Worm (Caenorhabditis elegans) whole organism, midembryonic: Measurements from ENCODE around the gene spp-10.

Experiments
- T22C8.4 ChIP-seq: fragments of 200-800 bp; sonication (Bioruptor generic); IDR thresholded peaks from 2 replicates; pipeline ENCODE4 v1.3.6; 2022; ENCODE audit warnings: missing genetic modification characterization, missing compliant biosample characterization
- cog-1 ChIP-seq: sonication (generic microtip); optimal IDR thresholded peaks from 2 replicates; lab custom pipeline; 2016; ENCODE audit warnings: missing genetic modification characterization, missing compliant biosample characterization
- flt-1 ChIP-seq: fragments of 200-800 bp; sonication (Bioruptor generic); IDR thresholded peaks from 2 replicates; pipeline ENCODE4 v1.3.6; 2022; ENCODE audit warnings: missing genetic modification characterization, missing compliant biosample characterization
- klf-2 ChIP-seq: fragments of 200-800 bp; sonication (Bioruptor generic); conservative IDR thresholded peaks from 2 replicates; pipeline ENCODE4 v1.3.6; 2022; ENCODE audit warnings: missing genetic modification reagents, missing genetic modification characterization, missing compliant biosample characterization
- med-1 ChIP-seq: sonication (generic microtip); optimal IDR thresholded peaks from 2 replicates; lab custom pipeline; 2017; ENCODE audit warnings: missing genetic modification characterization, mild to moderate bottlenecking, missing compliant biosample characterization, antibody characterized with exemption, missing genetic modification reagents; ENCODE audit not compliant: insufficient read depth
- ref-1 ChIP-seq: fragments of 200-800 bp; sonication (Bioruptor generic); conservative IDR thresholded peaks from 2 replicates; pipeline ENCODE4 v1.3.6; 2022; ENCODE audit warnings: missing genetic modification reagents, missing genetic modification characterization, missing compliant biosample characterization
- tab-1 ChIP-seq: fragments of 200-800 bp; sonication (Bioruptor generic); IDR thresholded peaks from 2 replicates; pipeline ENCODE4 v1.3.6; 2022; ENCODE audit warnings: missing genetic modification characterization, missing compliant biosample characterization
- ztf-23 ChIP-seq: fragments of 200-800 bp; sonication (Bioruptor generic); IDR thresholded peaks from 2 replicates; pipeline ENCODE4 v1.3.6; 2022; ENCODE audit warnings: missing genetic modification reagents, missing genetic modification characterization, missing compliant biosample characterization
- ztf-29 ChIP-seq: fragments of 200-800 bp; sonication (Bioruptor generic); IDR thresholded peaks from 2 replicates; pipeline ENCODE4 v1.3.6; 2022; ENCODE audit warnings: missing genetic modification reagents, missing genetic modification characterization, missing compliant biosample characterization

Gene spp-10

ce11 chrIV:8519949-8520348, 43.0 kb downstream of the spp-10 start:
- TF ChIP-seq flt-1 (no peak), ref-1 (GFP tag; lab: Robert Waterston, UW) (no peak), cog-1 (no peak), tab-1 (GFP tag; lab: Robert Waterston, UW) (no peak), ztf-23 (GFP tag; lab: Robert Waterston, UW) (no peak)

DNA sequence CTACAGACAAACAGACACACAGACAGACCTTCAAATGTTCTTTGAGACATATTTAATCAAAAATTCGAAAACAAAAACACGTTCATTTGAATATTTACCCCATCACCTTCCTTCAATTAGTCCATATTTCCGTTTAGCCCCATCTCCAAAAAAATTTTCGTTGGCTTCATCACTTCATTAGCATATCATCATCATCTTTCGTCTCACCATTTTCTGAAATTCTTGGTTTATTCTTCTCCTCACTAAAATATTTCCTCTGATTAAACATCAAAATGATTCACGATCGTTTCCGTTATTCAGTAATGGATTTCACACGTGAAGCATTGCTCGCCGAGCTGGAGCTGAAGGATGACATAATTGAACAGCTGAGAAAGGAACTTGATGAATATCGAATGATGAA, 43.6 kb downstream of the spp-10 start, which contains the start of gene pkg-2:
TSS of gene pkg-2 (plus strand) at position 301 of the 400 bp plus-strand sequence.
- TF ChIP-seq ztf-23 (GFP tag; lab: Robert Waterston, UW) (no peak), flt-1 (no peak), med-1 (GFP tag; lab: Kevin White, UChicago) (no peak), ztf-29 (GFP tag; lab: Robert Waterston, UW) (no peak), tab-1 (GFP tag; lab: Robert Waterston, UW) (no peak), ref-1 (GFP tag; lab: Robert Waterston, UW) (no peak), klf-2 (no peak), cog-1 (no peak), T22C8.4 (no peak)

- TF ChIP-seq T22C8.4 (no peak), tab-1 (GFP tag; lab: Robert Waterston, UW) (no peak), ref-1 (GFP tag; lab: Robert Waterston, UW) (no peak), med-1 (GFP tag; lab: Kevin White, UChicago) (no peak), klf-2 (no peak), cog-1 (no peak), ztf-23 (GFP tag; lab: Robert Waterston, UW) (no peak), ztf-29 (GFP tag; lab: Robert Waterston, UW) (no peak), flt-1 (no peak)
Measured at ce11 chrIV:8523981-8524380, 47.0 kb downstream of the spp-10 start.

DNA sequence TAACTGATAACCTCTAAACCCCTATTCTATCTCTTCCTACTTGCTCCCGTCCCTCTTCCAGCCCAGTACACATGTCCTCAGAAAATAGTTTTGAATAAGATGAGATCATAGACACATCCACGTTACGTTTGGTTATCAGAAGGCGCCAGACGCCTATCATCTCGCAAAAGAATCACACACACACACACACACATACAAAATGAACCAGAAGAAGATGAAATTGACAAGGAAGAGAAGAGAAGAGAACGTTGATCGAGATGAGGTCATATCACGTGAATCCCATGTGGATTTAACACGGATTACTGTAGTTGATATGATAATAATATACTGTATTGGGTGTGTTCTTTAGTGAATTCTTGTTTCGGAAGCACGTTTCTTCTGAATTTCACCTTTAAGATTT, 49.1 kb downstream of the spp-10 start:
- TF ChIP-seq med-1 (GFP tag; lab: Kevin White, UChicago), result no peak
- no peak for TF ChIP-seq klf-2
- no peak for TF ChIP-seq cog-1
- TF ChIP-seq ref-1 (GFP tag; lab: Robert Waterston, UW), result no peak
- TF ChIP-seq flt-1, result no peak
- TF ChIP-seq tab-1 (GFP tag; lab: Robert Waterston, UW), result no peak
- TF ChIP-seq ztf-23 (GFP tag; lab: Robert Waterston, UW), result no peak
- no peak for TF ChIP-seq T22C8.4
- no peak for TF ChIP-seq ztf-29 (GFP tag; lab: Robert Waterston, UW)

DNA sequence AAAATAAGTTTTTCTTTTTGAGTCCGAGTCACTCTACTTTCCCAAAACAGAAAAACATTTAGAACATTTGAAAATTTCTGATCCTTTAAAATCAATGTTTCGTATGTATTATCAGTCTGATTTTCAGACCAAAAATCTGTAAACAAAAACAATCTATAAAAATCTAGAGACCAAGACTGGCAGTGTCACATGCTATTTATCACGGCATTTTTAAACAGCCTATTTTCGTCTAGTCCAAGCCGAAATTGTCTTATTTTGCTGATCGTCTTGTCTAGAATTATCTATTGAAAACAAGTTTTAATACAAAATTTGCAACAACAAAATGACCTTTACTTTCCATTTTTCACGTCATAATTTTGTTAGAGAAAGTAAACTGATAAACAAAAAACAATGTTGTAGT, 49.6 kb downstream of the spp-10 start:
- no peak for TF ChIP-seq flt-1
- no peak for TF ChIP-seq tab-1 (GFP tag; lab: Robert Waterston, UW)
- no peak for TF ChIP-seq ztf-23 (GFP tag; lab: Robert Waterston, UW)
- no peak for TF ChIP-seq med-1 (GFP tag; lab: Kevin White, UChicago)
- TF ChIP-seq ztf-29 (GFP tag; lab: Robert Waterston, UW), result no peak
- no peak for TF ChIP-seq klf-2
- no peak for TF ChIP-seq T22C8.4
- no peak for TF ChIP-seq cog-1
- TF ChIP-seq ref-1 (GFP tag; lab: Robert Waterston, UW), result no peak

ce11 chrIV:8527598-8528012, 50.6 kb downstream of the spp-10 start:
- TF ChIP-seq med-1 (GFP tag; lab: Kevin White, UChicago), result no peak
- TF ChIP-seq T22C8.4, result no peak
- no peak for TF ChIP-seq ztf-29 (GFP tag; lab: Robert Waterston, UW)

DNA sequence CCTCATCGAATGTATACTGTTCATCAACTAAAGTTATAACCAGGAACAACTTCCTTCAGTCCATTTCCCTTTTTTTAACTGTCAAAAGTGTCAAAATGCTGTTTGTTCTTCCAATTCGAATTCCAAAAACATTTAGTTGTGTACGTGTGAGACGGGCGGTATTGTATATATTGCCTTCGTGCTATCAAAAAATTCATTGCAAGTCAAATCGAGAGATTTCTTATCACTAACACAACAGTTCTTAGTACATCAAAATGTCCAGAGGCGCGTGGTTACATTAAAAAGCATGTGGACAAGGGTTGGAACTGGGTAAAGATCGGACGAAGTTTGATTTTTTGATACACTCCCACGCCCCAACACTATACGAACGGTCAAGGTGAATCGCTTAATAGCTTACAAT, 51.4 kb downstream of the spp-10 start:
- no peak for TF ChIP-seq ref-1 (GFP tag; lab: Robert Waterston, UW)
- TF ChIP-seq flt-1, result no peak
- TF ChIP-seq cog-1, result no peak
- TF ChIP-seq med-1 (GFP tag; lab: Kevin White, UChicago), result no peak
- TF ChIP-seq klf-2, result no peak
- no peak for TF ChIP-seq ztf-23 (GFP tag; lab: Robert Waterston, UW)
- no peak for TF ChIP-seq ztf-29 (GFP tag; lab: Robert Waterston, UW)
- no peak for TF ChIP-seq T22C8.4
- no peak for TF ChIP-seq tab-1 (GFP tag; lab: Robert Waterston, UW)

ce11 chrIV:8529039-8529438, 52.1 kb downstream of the spp-10 start:
- no peak for TF ChIP-seq flt-1
- no peak for TF ChIP-seq klf-2
- TF ChIP-seq ztf-29 (GFP tag; lab: Robert Waterston, UW), result no peak
